Fruit fly (Drosophila melanogaster) whole organism, embryonic: ENCODE results near the gene sisA.

Source experiments
- CG10431 ChIP-seq: fragments of 200-800 bp; sonication (Bioruptor generic); optimal IDR thresholded peaks from 3 replicates; lab custom pipeline; 2018; ENCODE audit warnings: missing biosample characterization, mild to moderate bottlenecking, missing genetic modification characterization
- CG11723 ChIP-seq: fragments of 200-800 bp; sonication (Bioruptor generic); optimal IDR thresholded peaks from 2 replicates; lab custom pipeline; 2017; ENCODE audit warnings: missing biosample characterization, mild to moderate bottlenecking, missing genetic modification characterization
- CG13123 ChIP-seq: fragments of 200-800 bp; sonication (Bioruptor generic); optimal IDR thresholded peaks from 2 replicates; lab custom pipeline; 2016; ENCODE audit warnings: missing biosample characterization, missing genetic modification characterization
- CG14667 ChIP-seq: fragments of 200-800 bp; sonication (Bioruptor generic); IDR thresholded peaks from 2 replicates; pipeline ENCODE4 v1.3.6; 2022; ENCODE audit warnings: missing biosample characterization, missing genetic modification characterization
- CG14860 ChIP-seq: fragments of 200-800 bp; sonication (Bioruptor generic); IDR thresholded peaks from 3 replicates; pipeline ENCODE4 v1.3.6; 2022; ENCODE audit warnings: missing biosample characterization, missing genetic modification characterization; ENCODE audit not compliant: partially characterized antibody
- CG16863 ChIP-seq: fragments of 200-800 bp; sonication (Bioruptor generic); optimal IDR thresholded peaks from 3 replicates; lab custom pipeline; 2016; ENCODE audit warnings: missing biosample characterization, missing genetic modification characterization
- CG17328 ChIP-seq: fragments of 200-800 bp; sonication (Bioruptor generic); IDR thresholded peaks from 2 replicates; pipeline ENCODE4 v1.3.6; 2022; ENCODE audit warnings: missing biosample characterization, missing genetic modification characterization
- CG17385 ChIP-seq: fragments of 200-800 bp; sonication (Bioruptor generic); optimal IDR thresholded peaks from 3 replicates; lab custom pipeline; 2018; ENCODE audit warnings: missing biosample characterization, mild to moderate bottlenecking, missing genetic modification characterization
- CG2199 ChIP-seq: fragments of 200-800 bp; sonication (Bioruptor generic); IDR thresholded peaks from 3 replicates; pipeline ENCODE4 v1.3.6; 2022; ENCODE audit warnings: missing biosample characterization, missing genetic modification characterization
- CG2712 ChIP-seq: fragments of 200-800 bp; optimal IDR thresholded peaks from 3 replicates; lab custom pipeline; 2019; ENCODE audit warnings: missing biosample characterization, mild to moderate bottlenecking, missing genetic modification characterization, moderate library complexity
- CG3407 ChIP-seq: fragments of 200-800 bp; sonication (Bioruptor generic); optimal IDR thresholded peaks from 2 replicates; lab custom pipeline; 2018; ENCODE audit warnings: missing biosample characterization, mild to moderate bottlenecking, missing genetic modification characterization
- CG3995 ChIP-seq: fragments of 200-800 bp; sonication (Bioruptor generic); optimal IDR thresholded peaks from 3 replicates; lab custom pipeline; 2016; ENCODE audit warnings: missing biosample characterization, missing genetic modification characterization
- CG4854 ChIP-seq: fragments of 200-800 bp; sonication (Bioruptor generic); optimal IDR thresholded peaks from 2 replicates; lab custom pipeline; 2016; ENCODE audit warnings: missing biosample characterization, missing genetic modification characterization, inconsistent platforms
- CG5245 ChIP-seq: fragments of 200-800 bp; sonication (Bioruptor generic); optimal IDR thresholded peaks from 3 replicates; lab custom pipeline; 2016; ENCODE audit warnings: missing biosample characterization, missing genetic modification characterization
- CG9817 ChIP-seq: fragments of 200-800 bp; sonication (Bioruptor generic); optimal IDR thresholded peaks from 2 replicates; lab custom pipeline; 2018; ENCODE audit warnings: missing biosample characterization, mild to moderate bottlenecking, missing genetic modification characterization, moderate library complexity
- CHES-1-like ChIP-seq: fragments of 200-800 bp; sonication (Bioruptor generic); optimal IDR thresholded peaks from 2 replicates; lab custom pipeline; 2016; ENCODE audit warnings: missing biosample characterization, missing genetic modification characterization
- Doc3 ChIP-seq: fragments of 200-800 bp; sonication (Bioruptor generic); IDR thresholded peaks from 3 replicates; pipeline ENCODE4 v1.3.6; 2022; ENCODE audit warnings: missing biosample characterization, missing genetic modification characterization; ENCODE audit not compliant: partially characterized antibody
- E2f1 ChIP-seq: fragments of 200-800 bp; sonication (Bioruptor generic); IDR thresholded peaks from 2 replicates; pipeline ENCODE4 v1.3.6; 2022; ENCODE audit warnings: missing biosample characterization, missing genetic modification characterization
- Eip74EF ChIP-seq, 2 experiments: fragments of 200-800 bp in 1 of 2; fragments of >200 bp in 1 of 2; sonication (Bioruptor generic) in 1 of 2; optimal IDR thresholded peaks; 2 replicates each; lab custom pipeline; 2017 to 2019; ENCODE audit warnings: missing biosample characterization in 2 of 2, missing genetic modification characterization in 2 of 2, mild to moderate bottlenecking in 1 of 2, moderate library complexity in 1 of 2
- Hand ChIP-seq: fragments of 200-800 bp; sonication (Bioruptor generic); optimal IDR thresholded peaks from 2 replicates; lab custom pipeline; 2017; ENCODE audit warnings: mild to moderate bottlenecking, missing biosample characterization, missing genetic modification reagents, missing genetic modification characterization
- Hr51 ChIP-seq, 2 experiments: fragments of 200-800 bp; sonication (Bioruptor generic); optimal IDR thresholded peaks; 2 replicates in 1 of 2; 3 replicates in 1 of 2; lab custom pipeline; 2016 to 2018; ENCODE audit warnings: missing biosample characterization in 2 of 2, missing genetic modification characterization in 2 of 2, mild to moderate bottlenecking in 1 of 2, moderate library complexity in 1 of 2
- Kr ChIP-seq: fragments of 200-800 bp; sonication (Bioruptor generic); optimal IDR thresholded peaks from 2 replicates; lab custom pipeline; 2017; ENCODE audit warnings: missing biosample characterization, mild to moderate bottlenecking, missing genetic modification characterization
- Lim3 ChIP-seq: fragments of 200-800 bp; sonication (Bioruptor generic); IDR thresholded peaks from 2 replicates; pipeline ENCODE4 v1.3.6; 2022; ENCODE audit warnings: missing biosample characterization, missing genetic modification characterization
- Mad ChIP-seq: fragments of 200-800 bp; sonication (Bioruptor generic); optimal IDR thresholded peaks from 2 replicates; lab custom pipeline; 2016; ENCODE audit warnings: missing biosample characterization, missing genetic modification characterization
- NK7.1 ChIP-seq: fragments of 200-800 bp; sonication (Bioruptor generic); optimal IDR thresholded peaks from 3 replicates; lab custom pipeline; 2016; ENCODE audit warnings: missing biosample characterization, missing genetic modification characterization
- Opbp ChIP-seq: fragments of 200-800 bp; sonication (Bioruptor generic); IDR thresholded peaks from 3 replicates; pipeline ENCODE4 v1.3.6; 2022; ENCODE audit warnings: missing biosample characterization, missing genetic modification characterization; ENCODE audit not compliant: partially characterized antibody
- Sry-δ ChIP-seq: fragments of 200-800 bp; sonication (Bioruptor generic); optimal IDR thresholded peaks from 2 replicates; lab custom pipeline; 2016; ENCODE audit warnings: missing biosample characterization, missing genetic modification characterization
- Xrp1 ChIP-seq: fragments of 200-800 bp; sonication (Bioruptor generic); IDR thresholded peaks from 2 replicates; pipeline ENCODE4 v1.3.6; 2022; ENCODE audit warnings: missing biosample characterization, missing genetic modification characterization
- amos ChIP-seq: fragments of 200-800 bp; sonication (Bioruptor generic); IDR thresholded peaks from 2 replicates; pipeline ENCODE4 v1.3.6; 2022; ENCODE audit warnings: missing biosample characterization, missing genetic modification characterization; ENCODE audit not compliant: partially characterized antibody
- br ChIP-seq: fragments of >200 bp; optimal IDR thresholded peaks from 2 replicates; lab custom pipeline; 2017
- cas ChIP-seq: fragments of 200-800 bp; sonication (Bioruptor generic); IDR thresholded peaks from 2 replicates; pipeline ENCODE4 v1.3.6; 2022; ENCODE audit warnings: missing biosample characterization, missing genetic modification characterization
- en ChIP-seq: fragments of 200-800 bp; sonication (Bioruptor generic); optimal IDR thresholded peaks from 2 replicates; lab custom pipeline; 2016; ENCODE audit warnings: missing biosample characterization, missing genetic modification characterization
- fd64A ChIP-seq: fragments of 200-800 bp; sonication (Bioruptor generic); optimal IDR thresholded peaks from 3 replicates; lab custom pipeline; 2018; ENCODE audit warnings: missing biosample characterization, mild to moderate bottlenecking, missing genetic modification characterization
- gcm ChIP-seq: fragments of 200-800 bp; sonication (Bioruptor generic); optimal IDR thresholded peaks from 2 replicates; lab custom pipeline; 2019; ENCODE audit warnings: missing biosample characterization, mild to moderate bottlenecking, missing genetic modification characterization, moderate library complexity
- grau ChIP-seq: fragments of 200-800 bp; optimal IDR thresholded peaks from 3 replicates; lab custom pipeline; 2019; ENCODE audit warnings: missing biosample characterization, mild to moderate bottlenecking, missing genetic modification characterization, moderate library complexity
- gsb ChIP-seq: fragments of 200-800 bp; sonication (Bioruptor generic); IDR thresholded peaks from 2 replicates; pipeline ENCODE4 v1.3.6; 2022; ENCODE audit warnings: missing biosample characterization, missing genetic modification characterization
- h ChIP-seq: fragments of >200 bp; optimal IDR thresholded peaks from 2 replicates; lab custom pipeline; 2017
- ind ChIP-seq: fragments of 200-800 bp; sonication (Bioruptor generic); optimal IDR thresholded peaks from 3 replicates; lab custom pipeline; 2016; ENCODE audit warnings: missing biosample characterization, missing genetic modification characterization
- jing ChIP-seq: fragments of 200-800 bp; sonication (Bioruptor generic); optimal IDR thresholded peaks from 2 replicates; lab custom pipeline; 2018; ENCODE audit warnings: missing biosample characterization, mild to moderate bottlenecking, missing genetic modification characterization
- kay ChIP-seq: fragments of 200-800 bp; sonication (Bioruptor generic); optimal IDR thresholded peaks from 2 replicates; lab custom pipeline; 2016; ENCODE audit warnings: missing biosample characterization, missing genetic modification characterization
- klu ChIP-seq: fragments of 200-800 bp; sonication (Bioruptor generic); IDR thresholded peaks from 2 replicates; pipeline ENCODE4 v1.3.6; 2022; ENCODE audit warnings: missing biosample characterization, missing genetic modification characterization
- knrl ChIP-seq: fragments of 200-800 bp; sonication (Bioruptor generic); IDR thresholded peaks from 3 replicates; pipeline ENCODE4 v1.3.6; 2022; ENCODE audit warnings: missing biosample characterization, missing genetic modification characterization; ENCODE audit not compliant: partially characterized antibody
- lbe ChIP-seq: fragments of 200-800 bp; sonication (Bioruptor generic); optimal IDR thresholded peaks from 2 replicates; lab custom pipeline; 2016; ENCODE audit warnings: missing biosample characterization, mild to moderate bottlenecking, missing genetic modification characterization
- nerfin-1 ChIP-seq: fragments of 200-800 bp; sonication (Bioruptor generic); optimal IDR thresholded peaks from 3 replicates; lab custom pipeline; 2019; ENCODE audit warnings: missing biosample characterization, mild to moderate bottlenecking, missing genetic modification characterization, moderate library complexity
- pzg ChIP-seq: fragments of 200-800 bp; sonication (Bioruptor generic); optimal IDR thresholded peaks from 3 replicates; lab custom pipeline; 2018; ENCODE audit warnings: missing biosample characterization, mild to moderate bottlenecking, missing genetic modification characterization, moderate library complexity
- ranshi ChIP-seq: fragments of 200-800 bp; sonication (Bioruptor generic); IDR thresholded peaks from 2 replicates; pipeline ENCODE4 v1.3.6; 2022; ENCODE audit warnings: missing biosample characterization, missing genetic modification characterization
- rib ChIP-seq: fragments of 200-800 bp; sonication (Bioruptor generic); IDR thresholded peaks from 2 replicates; pipeline ENCODE4 v1.3.6; 2022; ENCODE audit warnings: missing biosample characterization, missing genetic modification characterization
- tgo ChIP-seq: fragments of 200-800 bp; sonication (Bioruptor generic); IDR thresholded peaks from 3 replicates; pipeline ENCODE4 v1.3.6; 2022; ENCODE audit warnings: missing biosample characterization, missing genetic modification characterization
- tna ChIP-seq: fragments of 200-800 bp; sonication (Bioruptor generic); IDR thresholded peaks from 2 replicates; pipeline ENCODE4 v1.3.6; 2022; ENCODE audit warnings: missing biosample characterization, missing genetic modification characterization; ENCODE audit not compliant: partially characterized antibody
- trem ChIP-seq: fragments of 200-800 bp; optimal IDR thresholded peaks from 3 replicates; lab custom pipeline; 2019; ENCODE audit warnings: missing biosample characterization, mild to moderate bottlenecking, missing genetic modification characterization, moderate library complexity
- twi ChIP-seq: fragments of 200-800 bp; optimal IDR thresholded peaks from 2 replicates; lab custom pipeline; 2019; ENCODE audit warnings: missing biosample characterization, mild to moderate bottlenecking, missing genetic modification characterization, moderate library complexity
- tx ChIP-seq: fragments of 200-800 bp; sonication (Bioruptor generic); optimal IDR thresholded peaks from 2 replicates; lab custom pipeline; 2016; ENCODE audit warnings: missing biosample characterization, missing genetic modification characterization

sisA gene

DNA sequence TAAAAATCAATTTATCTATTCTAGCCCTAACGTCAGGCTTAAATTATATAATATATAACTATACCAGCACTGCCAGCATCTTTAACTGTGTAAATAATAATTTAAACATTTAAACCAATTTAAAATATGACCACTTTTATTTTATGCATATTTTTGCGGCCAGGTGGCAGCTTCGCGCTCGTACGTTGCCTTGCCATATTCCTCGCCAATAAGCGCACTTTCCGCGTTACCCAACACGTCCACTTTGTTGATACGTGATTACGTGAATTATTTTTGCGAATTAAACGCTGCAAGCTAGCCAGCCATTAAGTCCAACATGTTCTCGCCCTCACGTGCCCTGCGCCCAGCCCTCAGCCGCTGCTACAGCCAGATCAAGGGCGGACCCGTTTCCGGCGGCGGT is 27.6 kb upstream of the sisA start, which contains the start of gene NdufV3 (continued):
- TF ChIP-seq nerfin-1 (tag; lab: Kevin White, UChicago) (no peak), CG11723 (GFP tag; lab: Kevin White, UChicago) (no peak), CG14860 (no peak), Kr (GFP tag; lab: Kevin White, UChicago) (no peak), br (lab: Kevin White, UChicago) (no peak), CG17385 (no peak), Eip74EF (GFP tag; optimal IDR thresholded peaks at IDR 0.05; lab: Kevin White, UChicago) (no peak), NK7.1 (GFP tag; lab: Kevin White, UChicago) (no peak), ranshi (GFP tag; lab: Robert Waterston, UW) (peak; percentile 40; the same call in 1 of the 2 replicates), CG2712 (tag; lab: Kevin White, UChicago) (no peak), Doc3 (no peak), E2f1 (GFP tag; lab: Robert Waterston, UW) (no peak), Sry-δ (GFP tag; lab: Kevin White, UChicago) (no peak), Hr51 (GFP tag; optimal IDR thresholded peaks at IDR 0.05; lab: Kevin White, UChicago) (no peak), grau (tag; lab: Kevin White, UChicago) (peak; percentile 28), h (no peak), CG4854 (GFP tag; lab: Kevin White, UChicago) (no peak), trem (tag; lab: Kevin White, UChicago) (peak; percentile 4), CG3995 (GFP tag; lab: Kevin White, UChicago) (no peak), gcm (GFP tag; lab: Kevin White, UChicago) (no peak), Opbp (GFP tag; lab: Robert Waterston, UW) (no peak), CG9817 (tag; lab: Kevin White, UChicago) (peak; percentile 7), tna (GFP tag; lab: Robert Waterston, UW) (no peak), lbe (GFP tag; lab: Kevin White, UChicago) (no peak), CG14667 (no peak), tgo (GFP tag; lab: Robert Waterston, UW) (no peak), Hand (GFP tag; lab: Kevin White, UChicago) (no peak), CG2199 (GFP tag; lab: Robert Waterston, UW) (no peak), Mad (GFP tag; lab: Kevin White, UChicago) (no peak), klu (GFP tag; lab: Robert Waterston, UW) (no peak), knrl (GFP tag; lab: Robert Waterston, UW) (no peak), twi (tag; lab: Kevin White, UChicago) (no peak), fd64A (GFP tag; lab: Kevin White, UChicago) (no peak), CG10431 (GFP tag; lab: Kevin White, UChicago) (no peak), Lim3 (GFP tag; lab: Robert Waterston, UW) (no peak), kay (no peak), en (GFP tag; lab: Kevin White, UChicago) (no peak), gsb (no peak), CG5245 (GFP tag; lab: Kevin White, UChicago) (no peak), CG17328 (GFP tag; lab: Robert Waterston, UW) (no peak), CG3407 (GFP tag; lab: Kevin White, UChicago) (no peak), Xrp1 (GFP tag; lab: Robert Waterston, UW) (0 out of 2 replicates have a peak, but pooled peaks have one; percentile 39), rib (no peak), ind (GFP tag; lab: Kevin White, UChicago) (no peak), cas (GFP tag; lab: Robert Waterston, UW) (no peak), amos (GFP tag; lab: Robert Waterston, UW) (no peak), CHES-1-like (GFP tag; lab: Kevin White, UChicago) (no peak), tx (GFP tag; lab: Kevin White, UChicago) (no peak), CG13123 (GFP tag; lab: Kevin White, UChicago) (no peak), CG16863 (GFP tag; lab: Kevin White, UChicago) (no peak), jing (GFP tag; lab: Kevin White, UChicago) (no peak), pzg (peak; percentile 56)
